Worm (Caenorhabditis elegans): Measurements from ENCODE around the gene K10C2.6.

Gene K10C2.6

DNA sequence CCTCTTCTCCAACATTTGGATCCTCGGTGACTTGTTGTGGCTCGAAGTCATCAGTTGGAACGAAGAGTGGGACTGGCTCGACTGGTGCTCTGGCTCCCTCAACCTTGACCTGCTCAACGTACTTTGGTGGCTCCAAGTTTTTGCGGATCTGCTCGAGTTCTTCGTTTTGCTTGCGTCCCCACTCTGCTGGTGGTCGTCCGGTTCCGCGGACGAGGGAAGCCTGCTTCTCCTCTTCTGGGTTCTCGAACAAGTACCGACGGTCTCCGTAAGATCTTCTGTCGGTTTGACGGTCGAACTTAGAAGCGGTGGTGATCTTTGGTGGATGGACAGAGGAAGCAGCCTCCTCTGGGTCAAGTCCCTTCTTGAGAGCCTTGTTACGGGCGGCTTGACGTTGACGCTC, 42.5 kb upstream of the K10C2.6 start:
- TF ChIP-seq eyg-1 (tag; optimal IDR thresholded peaks at IDR 0.05) (no peak), pag-3 (tag; optimal IDR thresholded peaks at IDR 0.05; ENCODE audit: borderline replicate concordance) (no peak), sox-2 (GFP tag; IDR thresholded peaks at IDR 0.05) (no peak), fkh-10 (GFP tag; optimal IDR thresholded peaks at IDR 0.05) (no peak), ceh-2 (tag; optimal IDR thresholded peaks at IDR 0.05) (no peak), ceh-18 (tag; optimal IDR thresholded peaks at IDR 0.05) (no peak), nhr-232 (tag; optimal IDR thresholded peaks at IDR 0.05) (no peak), odd-2 (tag; optimal IDR thresholded peaks at IDR 0.05) (no peak)

DNA sequence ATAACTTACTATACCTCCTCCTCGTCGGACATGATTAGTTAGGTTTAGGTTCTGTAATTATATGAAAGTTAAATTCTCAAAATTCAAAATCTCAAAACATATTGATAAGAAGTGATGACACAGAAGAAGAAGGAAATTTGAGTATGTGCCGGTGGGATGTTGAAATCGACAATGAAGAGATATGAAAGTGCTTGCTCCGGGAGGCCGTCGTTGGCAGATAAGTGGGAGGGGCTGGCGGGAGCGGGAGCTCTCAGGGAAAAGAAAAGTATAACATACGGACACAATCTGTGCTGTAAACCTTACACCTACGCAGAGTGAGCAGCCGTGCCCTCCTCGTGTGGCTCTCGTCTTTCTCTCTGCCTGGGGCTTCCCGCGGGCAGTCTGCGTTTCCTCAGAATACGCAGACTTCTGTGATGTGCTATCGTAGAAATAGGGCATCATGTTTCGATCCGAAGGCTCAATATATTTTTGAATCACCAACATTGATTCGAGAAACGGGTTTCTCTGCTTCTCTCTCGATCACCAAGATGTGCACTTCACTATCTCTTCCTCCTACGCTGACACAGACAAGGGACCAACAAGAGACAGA, 41.0 kb upstream of the K10C2.6 start, which contains the start of gene mup-2:
Gene mup-2 (minus strand): TSS at position 51 of the 589 bp plus-strand sequence.
- no peak for TF ChIP-seq pag-3 (tag; optimal IDR thresholded peaks at IDR 0.05; ENCODE audit: borderline replicate concordance)
- TF ChIP-seq hlh-30 (tag; optimal IDR thresholded peaks at IDR 0.05; ENCODE audit: insufficient read depth): no peak
- TF ChIP-seq dmd-4 (tag; optimal IDR thresholded peaks at IDR 0.05; ENCODE audit: borderline replicate concordance): no peak
- no peak for TF ChIP-seq pha-2 (tag; optimal IDR thresholded peaks at IDR 0.05)
- peak; percentile 43 for TF ChIP-seq rnt-1 (tag; optimal IDR thresholded peaks at IDR 0.05)
- no peak for TF ChIP-seq ceh-19 (GFP tag; optimal IDR thresholded peaks at IDR 0.05)
- TF ChIP-seq unc-42 (tag; optimal IDR thresholded peaks at IDR 0.05): no peak
- TF ChIP-seq K09A11.1 (tag; optimal IDR thresholded peaks at IDR 0.05; ENCODE audit: insufficient read depth): no peak
- no peak for TF ChIP-seq lin-11 (tag; optimal IDR thresholded peaks at IDR 0.05)
- no peak for TF ChIP-seq ama-1 (optimal IDR thresholded peaks at IDR 0.05)
- TF ChIP-seq nfya-1 (tag; optimal IDR thresholded peaks at IDR 0.05): peak; percentile 19
- no peak for TF ChIP-seq hlh-6 (tag; optimal IDR thresholded peaks at IDR 0.05)
- no peak for TF ChIP-seq fkh-10 (GFP tag; optimal IDR thresholded peaks at IDR 0.05)
- no peak for TF ChIP-seq mec-3 (tag; optimal IDR thresholded peaks at IDR 0.05; ENCODE audit: borderline replicate concordance)
- no peak for TF ChIP-seq che-1 (tag; optimal IDR thresholded peaks at IDR 0.05)
- peak; percentile 74 for TF ChIP-seq ceh-34 (tag; optimal IDR thresholded peaks at IDR 0.05)
- TF ChIP-seq ttx-3 (tag; optimal IDR thresholded peaks at IDR 0.05): no peak
- peak; percentile 24 for TF ChIP-seq ceh-14 (tag; optimal IDR thresholded peaks at IDR 0.05)
- no peak for TF ChIP-seq eyg-1 (tag; optimal IDR thresholded peaks at IDR 0.05)
- TF ChIP-seq npax-4 (tag; optimal IDR thresholded peaks at IDR 0.05): no peak
- no peak for TF ChIP-seq T23F11.4 (GFP tag; optimal IDR thresholded peaks at IDR 0.05)
- no peak for TF ChIP-seq unc-86 (tag; optimal IDR thresholded peaks at IDR 0.05)
- no peak for TF ChIP-seq pqm-1 (tag; optimal IDR thresholded peaks at IDR 0.05)
- no peak for TF ChIP-seq ceh-6 (GFP tag; optimal IDR thresholded peaks at IDR 0.05)
- no peak for TF ChIP-seq ceh-30 (tag; optimal IDR thresholded peaks at IDR 0.05)
- TF ChIP-seq unc-3 (GFP tag; conservative IDR thresholded peaks at IDR 0.05): no peak
- TF ChIP-seq unc-3 (tag; optimal IDR thresholded peaks at IDR 0.05): no peak
- peak; percentile 45 for TF ChIP-seq pat-9 (tag; optimal IDR thresholded peaks at IDR 0.05)
- TF ChIP-seq hlh-8 (tag; optimal IDR thresholded peaks at IDR 0.05): peak; percentile 45
- TF ChIP-seq syd-9 (tag; optimal IDR thresholded peaks at IDR 0.05): peak; percentile 32
- no peak for TF ChIP-seq fkh-6 (tag; optimal IDR thresholded peaks at IDR 0.05)
- peak; percentile 89 for TF ChIP-seq ceh-18 (tag; optimal IDR thresholded peaks at IDR 0.05)
- peak; percentile 15 for TF ChIP-seq F13H6.1 (tag; optimal IDR thresholded peaks at IDR 0.05)
- no peak for TF ChIP-seq C08G9.2 (tag; optimal IDR thresholded peaks at IDR 0.05)
- no peak for TF ChIP-seq ceh-9 (tag; optimal IDR thresholded peaks at IDR 0.05)
- TF ChIP-seq ceh-24 (tag; optimal IDR thresholded peaks at IDR 0.05): no peak
- no peak for TF ChIP-seq ref-2 (tag; optimal IDR thresholded peaks at IDR 0.05)
- no peak for TF ChIP-seq gmeb-2 (tag; optimal IDR thresholded peaks at IDR 0.05)
- no peak for TF ChIP-seq elt-2 (tag; optimal IDR thresholded peaks at IDR 0.05)

Measured in whole organism, late embryonic.